Worm (Caenorhabditis elegans): Measurements from ENCODE around the gene Y53F4A.2.

DNA sequence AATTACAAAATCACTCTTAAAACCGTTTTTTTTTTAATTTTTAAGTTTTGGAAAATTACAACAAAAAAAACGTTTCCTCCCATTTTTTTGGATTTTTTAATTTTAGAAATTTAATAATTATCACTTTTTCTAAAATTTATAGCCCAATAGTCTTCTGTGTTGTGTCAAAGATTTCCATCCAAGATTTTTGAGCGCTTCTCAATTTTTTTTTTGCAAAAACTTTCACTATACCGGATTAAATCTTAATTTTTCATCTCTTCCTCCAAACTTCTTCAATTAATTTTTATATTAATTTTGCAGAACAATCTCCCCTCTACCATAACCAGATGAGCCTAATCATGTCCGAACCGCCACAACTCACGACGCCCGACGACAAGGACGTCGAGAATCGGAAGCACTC, 25.2 kb upstream of the Y53F4A.2 start, which contains the start of gene cog-1:
- no peak for TF ChIP-seq snpc-4 (tag; optimal IDR thresholded peaks at IDR 0.05)
- no peak for TF ChIP-seq lsy-2 (tag; optimal IDR thresholded peaks at IDR 0.05)
